Fruit fly (Drosophila melanogaster): ENCODE data around the gene omd.

dm6 chr3R:13656294-13656693 lies 30.7 kb downstream of the omd start, which contains the start of gene Rbp4:
- TF ChIP-seq fd85E (GFP tag; optimal IDR thresholded peaks at IDR 0.05) (no peak), CG16779 (tag; optimal IDR thresholded peaks at IDR 0.05) (no peak), Ets96B (tag; optimal IDR thresholded peaks at IDR 0.05) (no peak), fd59A (GFP tag; optimal IDR thresholded peaks at IDR 0.05) (no peak), net (GFP tag; optimal IDR thresholded peaks at IDR 0.05) (no peak)

Measured in whole organism, prepupa.